Fruit fly (Drosophila melanogaster): ENCODE results near the gene cm.

The cm gene

dm6 chrX:6969364-6970137 is 41.4 kb downstream of the cm start, which contains the start of gene CG4586 (continued):
- peak; percentile 91 for TF ChIP-seq tin (GFP tag; optimal IDR thresholded peaks at IDR 0.05)
- TF ChIP-seq pzg (GFP tag; optimal IDR thresholded peaks at IDR 0.05), result peak; percentile 36
- TF ChIP-seq CG17186 (GFP tag; optimal IDR thresholded peaks at IDR 0.05), result peak; percentile 69
- peak; percentile 98 for TF ChIP-seq ci (GFP tag; IDR thresholded peaks at IDR 0.05)
- TF ChIP-seq fd102C (GFP tag; optimal IDR thresholded peaks at IDR 0.05), result peak; percentile 47
- peak; percentile 91 for TF ChIP-seq NFAT (GFP tag; IDR thresholded peaks at IDR 0.05)
- TF ChIP-seq HLH4C (GFP tag; IDR thresholded peaks at IDR 0.05; ENCODE audit: partially characterized antibody), result no peak
- peak; percentile 53; the same call in 1 of the 3 replicates for TF ChIP-seq CG11560 (tag; IDR thresholded peaks at IDR 0.05)
- peak; percentile 93 for TF ChIP-seq ara (GFP tag; IDR thresholded peaks at IDR 0.05)
- TF ChIP-seq CG2889 (GFP tag; IDR thresholded peaks at IDR 0.05), result peak; percentile 85
- no peak for TF ChIP-seq bbx (GFP tag; IDR thresholded peaks at IDR 0.05; ENCODE audit: partially characterized antibody)
- no peak for TF ChIP-seq mld (GFP tag; IDR thresholded peaks at IDR 0.05; ENCODE audit: partially characterized antibody)
- peak; percentile 95 to 99 for TF ChIP-seq bsh (GFP tag; optimal IDR thresholded peaks at IDR 0.05)
- peak; percentile 93 for TF ChIP-seq CG11723 (GFP tag; optimal IDR thresholded peaks at IDR 0.05)
- TF ChIP-seq Lpt (GFP tag; optimal IDR thresholded peaks at IDR 0.05), result no peak
- peak; percentile 5 for TF ChIP-seq BEAF-32 (GFP tag; optimal IDR thresholded peaks at IDR 0.05)
- peak; percentile 84 for TF ChIP-seq exex (tag; optimal IDR thresholded peaks at IDR 0.05)
- TF ChIP-seq Mes4 (GFP tag; optimal IDR thresholded peaks at IDR 0.05), result peak; percentile 92
- TF ChIP-seq Abd-B (GFP tag; optimal IDR thresholded peaks at IDR 0.05), result peak; percentile 70
- TF ChIP-seq CG9609 (GFP tag; optimal IDR thresholded peaks at IDR 0.05), result peak; percentile 95
- TF ChIP-seq ro (GFP tag; IDR thresholded peaks at IDR 0.05), result peak; percentile 52
- peak; percentile 91 for TF ChIP-seq Camta (GFP tag; optimal IDR thresholded peaks at IDR 0.05)
- peak; percentile 99 for TF ChIP-seq CG12071 (GFP tag; optimal IDR thresholded peaks at IDR 0.05)
- peak; percentile 84 for TF ChIP-seq CG3163 (GFP tag; optimal IDR thresholded peaks at IDR 0.05)
- peak; percentile 78; the same call in 1 of the 3 replicates for TF ChIP-seq CG6175 (GFP tag; IDR thresholded peaks at IDR 0.05)
- TF ChIP-seq Blimp-1 (GFP tag; optimal IDR thresholded peaks at IDR 0.05), result peak; percentile 92
- TF ChIP-seq Stat92E (GFP tag; optimal IDR thresholded peaks at IDR 0.05), result peak in 1 of 3 experiments; percentile 47
- TF ChIP-seq br (optimal IDR thresholded peaks at IDR 0.05), result no peak
- TF ChIP-seq CG3847 (GFP tag; IDR thresholded peaks at IDR 0.05), result peak; percentile 84
- peak; percentile 96 for TF ChIP-seq Ada2b (GFP tag; IDR thresholded peaks at IDR 0.05)
- peak; percentile 92 for TF ChIP-seq CG1792 (GFP tag; optimal IDR thresholded peaks at IDR 0.05)
- TF ChIP-seq CG12299 (tag; optimal IDR thresholded peaks at IDR 0.05), result peak; percentile 96
- TF ChIP-seq dan (GFP tag; IDR thresholded peaks at IDR 0.05), result no peak
- peak; percentile 75 for TF ChIP-seq CG10959 (GFP tag; IDR thresholded peaks at IDR 0.05)
- TF ChIP-seq bab2 (GFP tag; optimal IDR thresholded peaks at IDR 0.05), result peak; percentile 94
- peak; percentile 89 for TF ChIP-seq CG8944 (GFP tag; optimal IDR thresholded peaks at IDR 0.05)
- TF ChIP-seq Pdp1 (GFP tag; optimal IDR thresholded peaks at IDR 0.05), result peak; percentile 92
- TF ChIP-seq Lhr (GFP tag; optimal IDR thresholded peaks at IDR 0.05), result peak; percentile 63
- peak; percentile 97 for TF ChIP-seq CrebB (tag; optimal IDR thresholded peaks at IDR 0.05)
- TF ChIP-seq trh (GFP tag; optimal IDR thresholded peaks at IDR 0.05), result peak; percentile 76
- TF ChIP-seq CG14441 (GFP tag; IDR thresholded peaks at IDR 0.05), result peak; percentile 94
- TF ChIP-seq Six4 (GFP tag; optimal IDR thresholded peaks at IDR 0.05), result peak; percentile 96
- peak in 1 of 2 experiments; percentile 72 for TF ChIP-seq Hr78 (GFP tag; optimal IDR thresholded peaks at IDR 0.05)
- TF ChIP-seq ranshi (GFP tag; IDR thresholded peaks at IDR 0.05), result peak; percentile 95
- peak; percentile 83 for TF ChIP-seq CG10543 (GFP tag; optimal IDR thresholded peaks at IDR 0.05)
- peak; percentile 98 for TF ChIP-seq gro (GFP tag; optimal IDR thresholded peaks at IDR 0.05)
- TF ChIP-seq CG33557 (GFP tag; optimal IDR thresholded peaks at IDR 0.05), result peak; percentile 55
- no peak for TF ChIP-seq CG13287 (GFP tag; IDR thresholded peaks at IDR 0.05; ENCODE audit: partially characterized antibody)
